Worm (Caenorhabditis elegans) whole organism, L4 larva: ENCODE measurements around the gene cku-80.

Experiments
- ceh-20 ChIP-seq: fragments of 200-800 bp; sonication (Bioruptor generic); IDR thresholded peaks from 2 replicates; pipeline ENCODE4 v1.3.6; 2022; ENCODE audit warnings: missing genetic modification reagents, missing genetic modification characterization, missing compliant biosample characterization
- lin-15B ChIP-seq: fragments of 150-350 bp; sonication (generic microtip); optimal IDR thresholded peaks from 3 replicates; lab custom pipeline; 2014; ENCODE audit warnings: missing biosample characterization, missing genetic modification characterization
- nhr-10 ChIP-seq: fragments of 150-350 bp; optimal IDR thresholded peaks from 2 replicates; lab custom pipeline; 2014; ENCODE audit warnings: missing biosample characterization, missing genetic modification characterization
- nhr-25 ChIP-seq: sonication (generic microtip); optimal IDR thresholded peaks from 2 replicates; lab custom pipeline; 2017; ENCODE audit warnings: missing genetic modification characterization, mild to moderate bottlenecking, missing compliant biosample characterization, antibody characterized with exemption, moderate library complexity, borderline replicate concordance; ENCODE audit not compliant: insufficient read depth
- nhr-42 ChIP-seq: fragments of 200-800 bp; sonication (Bioruptor generic); IDR thresholded peaks from 2 replicates; pipeline ENCODE4 v1.3.6; 2022; ENCODE audit warnings: missing genetic modification characterization, missing compliant biosample characterization
- nhr-6 ChIP-seq: fragments of 150-350 bp; optimal IDR thresholded peaks from 2 replicates; lab custom pipeline; 2014; ENCODE audit warnings: missing biosample characterization, missing genetic modification characterization
- nhr-77 ChIP-seq: fragments of 150-350 bp; optimal IDR thresholded peaks from 2 replicates; lab custom pipeline; 2014; ENCODE audit warnings: missing biosample characterization, missing genetic modification characterization
- unc-39 ChIP-seq: sonication (generic microtip); optimal IDR thresholded peaks from 2 replicates; lab custom pipeline; 2017; ENCODE audit warnings: missing biosample characterization, missing genetic modification characterization

- TF ChIP-seq nhr-10 (tag; lab: Kevin White, UChicago) (no peak), nhr-42 (no peak), unc-39 (tag; lab: Kevin White, UChicago) (no peak), nhr-77 (tag; lab: Kevin White, UChicago) (no peak), nhr-6 (tag; lab: Kevin White, UChicago) (no peak), nhr-25 (tag; lab: Kevin White, UChicago) (no peak), lin-15B (tag; lab: Kevin White, UChicago) (no peak), ceh-20 (GFP tag; lab: Robert Waterston, UW) (no peak)
Observed at ce11 chrIII:4468812-4469211, 49.2 kb downstream of the cku-80 start, which contains the start of gene mstr-2.
